Worm (Caenorhabditis elegans): ENCODE data around the gene tasp-1.
"Not testable (repeated sequence)": the region's sequence is repeated elsewhere in the genome, so short reads cannot be mapped to it uniquely, and the experiment has no call there.

DNA sequence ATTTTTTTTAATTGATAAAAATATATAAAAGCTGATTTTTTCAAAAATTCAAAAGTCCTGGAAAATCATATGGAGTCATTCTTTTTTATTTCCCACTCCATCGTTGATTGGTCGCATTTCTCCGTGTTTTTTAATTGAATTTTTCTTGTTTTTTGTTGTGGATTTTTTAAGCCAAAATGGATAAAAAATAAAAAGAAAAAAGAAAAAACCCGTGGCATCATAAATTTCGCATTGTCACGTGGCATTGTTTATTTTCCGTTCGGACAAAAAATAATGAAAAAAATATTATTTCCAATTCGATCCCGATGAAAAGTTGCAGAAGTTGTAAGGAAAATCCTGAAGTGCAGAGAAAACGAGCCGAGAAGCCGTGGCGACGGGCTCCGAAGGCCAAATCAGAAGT lies 46.5 kb downstream of the tasp-1 start, which contains the start of gene klp-7:
- TF ChIP-seq ceh-32 (tag; optimal IDR thresholded peaks at IDR 0.05; ENCODE audit: poor library complexity); sdz-12 (GFP tag; optimal IDR thresholded peaks at IDR 0.05); lir-3 (tag; optimal IDR thresholded peaks at IDR 0.05); unc-130 (GFP tag; optimal IDR thresholded peaks at IDR 0.05); nhr-10 (tag; optimal IDR thresholded peaks at IDR 0.05); tra-1 (GFP tag; IDR thresholded peaks at IDR 0.05); mep-1 (tag; optimal IDR thresholded peaks at IDR 0.05); hlh-30 (tag; optimal IDR thresholded peaks at IDR 0.05; ENCODE audit: insufficient read depth); ZK337.2 (GFP tag; IDR thresholded peaks at IDR 0.05): not testable (repeated sequence)
